Worm (Caenorhabditis elegans): Measurements from ENCODE around the gene B0302.4.
A peak's percentile ranks its signal among the peaks of the same experiment; 100 is the strongest.

The B0302.4 gene

DNA sequence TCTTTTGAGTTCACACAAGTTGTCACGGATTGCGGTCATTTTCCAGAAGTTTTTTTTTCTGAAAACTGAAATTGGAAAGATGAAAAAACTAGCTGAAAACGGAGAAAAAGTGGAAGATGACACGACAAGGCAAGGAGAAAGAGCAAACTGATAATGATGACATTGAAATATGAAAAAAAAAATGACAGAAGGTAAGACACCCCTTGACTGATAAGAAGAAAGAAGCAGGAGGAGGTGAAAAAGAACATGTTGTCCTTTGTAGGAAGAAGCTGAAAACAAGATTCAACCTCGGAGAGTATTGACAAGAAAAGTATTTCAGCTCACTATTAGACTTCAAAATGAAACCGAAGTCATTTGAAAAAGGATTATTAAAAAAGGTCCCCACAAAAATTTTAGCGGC is 18.5 kb upstream of the B0302.4 start, which contains the start of gene B0302.5:
TSS of gene B0302.5 (minus strand) at position 58 of the 400 bp plus-strand sequence.
- TF ChIP-seq unc-62 (GFP tag; optimal IDR thresholded peaks at IDR 0.05) = no peak
- TF ChIP-seq nhr-12 (tag; optimal IDR thresholded peaks at IDR 0.05) = no peak
- TF ChIP-seq blmp-1 (tag; optimal IDR thresholded peaks at IDR 0.05) = no peak
- TF ChIP-seq lin-32 (GFP tag; optimal IDR thresholded peaks at IDR 0.05) = no peak
- no peak for TF ChIP-seq M03D4.4 (tag; optimal IDR thresholded peaks at IDR 0.05)
- TF ChIP-seq ceh-39 (tag; optimal IDR thresholded peaks at IDR 0.05) = no peak
- TF ChIP-seq ceh-83 (GFP tag; optimal IDR thresholded peaks at IDR 0.05) = no peak
- no peak for TF ChIP-seq unc-120 (tag; optimal IDR thresholded peaks at IDR 0.05; ENCODE audit: poor library complexity, severe bottlenecking)
- TF ChIP-seq elt-1 (tag; optimal IDR thresholded peaks at IDR 0.05; ENCODE audit: borderline replicate concordance, insufficient read depth) = no peak
- TF ChIP-seq sem-2 (GFP tag; optimal IDR thresholded peaks at IDR 0.05) = no peak
- no peak for TF ChIP-seq unc-39 (tag; optimal IDR thresholded peaks at IDR 0.05)
- no peak for TF ChIP-seq tbx-8 (GFP tag; optimal IDR thresholded peaks at IDR 0.05)
- no peak for TF ChIP-seq elt-3 (tag; optimal IDR thresholded peaks at IDR 0.05)

DNA sequence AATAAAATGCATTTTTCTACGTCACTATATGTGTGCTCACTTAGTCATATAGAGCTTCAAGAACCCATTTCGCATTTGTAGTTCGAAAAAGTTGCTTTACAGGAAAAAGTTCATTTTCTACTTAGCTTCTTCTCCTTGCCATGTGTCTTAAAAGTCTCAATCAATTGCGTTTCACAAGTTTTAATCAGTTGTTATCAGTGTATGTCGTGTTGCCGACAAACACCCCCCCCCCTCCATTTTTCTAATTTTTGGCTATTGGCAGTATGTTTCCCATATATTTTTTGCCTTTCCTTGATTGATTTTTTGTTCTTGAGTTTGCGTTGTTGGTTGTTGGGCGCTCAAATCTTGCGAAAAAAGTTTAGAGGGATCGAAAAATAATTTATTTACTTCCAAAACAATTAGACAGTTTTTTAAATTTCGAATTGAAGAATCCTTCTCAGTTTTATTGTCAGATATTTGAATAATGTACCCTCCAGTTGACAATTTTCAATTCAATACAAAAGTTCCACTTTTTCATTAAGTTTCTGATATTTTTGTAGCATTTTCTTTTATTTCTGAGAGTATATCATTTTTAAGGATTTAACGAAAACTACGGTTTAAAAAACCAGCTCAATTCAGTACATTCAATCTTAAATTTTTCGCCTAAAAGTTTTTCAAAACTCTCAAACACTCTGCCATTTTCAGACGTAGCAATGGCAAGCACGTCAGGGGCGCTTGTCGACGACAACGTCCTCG is 9.3 kb upstream of the B0302.4 start, which contains the start of gene sid-3:
TSS of gene sid-3 (plus strand) at position 685 of the 735 bp plus-strand sequence.
- TF ChIP-seq M03D4.4 (tag; optimal IDR thresholded peaks at IDR 0.05) = no peak
- TF ChIP-seq mab-5 (tag; optimal IDR thresholded peaks at IDR 0.05) = no peak
- TF ChIP-seq ces-1 (GFP tag; optimal IDR thresholded peaks at IDR 0.05) = no peak
- no peak for TF ChIP-seq nhr-2 (tag; optimal IDR thresholded peaks at IDR 0.05)
- no peak for TF ChIP-seq drap-1 (GFP tag; optimal IDR thresholded peaks at IDR 0.05)
- TF ChIP-seq ceh-83 (GFP tag; optimal IDR thresholded peaks at IDR 0.05) = no peak
- no peak for TF ChIP-seq sptf-1 (tag; optimal IDR thresholded peaks at IDR 0.05)

DNA sequence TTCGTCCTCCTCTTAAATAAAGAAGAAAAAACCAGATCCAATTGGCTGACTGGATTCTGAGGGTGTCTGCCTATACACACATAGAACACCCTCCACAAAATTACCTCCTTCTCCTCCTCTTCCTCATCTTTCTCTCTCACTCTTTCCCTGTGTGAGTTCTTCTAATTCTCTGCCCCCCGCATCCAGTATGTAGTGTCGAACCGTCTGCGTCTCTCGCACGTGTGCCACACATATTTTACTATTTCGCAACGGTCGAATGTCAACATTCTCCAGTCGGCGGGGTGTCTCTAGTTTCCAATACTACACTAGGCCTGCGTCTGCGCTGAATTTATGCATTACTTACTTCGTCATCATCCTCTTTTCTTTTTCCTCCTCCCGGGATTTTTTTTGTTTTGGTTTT is 7.8 kb upstream of the B0302.4 start:
- TF ChIP-seq pha-4 (tag; optimal IDR thresholded peaks at IDR 0.05) (peak; percentile 92), sem-2 (GFP tag; optimal IDR thresholded peaks at IDR 0.05) (no peak), mep-1 (tag; optimal IDR thresholded peaks at IDR 0.05) (peak; percentile 59), lsy-2 (tag; optimal IDR thresholded peaks at IDR 0.05) (peak; percentile 38), ces-1 (GFP tag; optimal IDR thresholded peaks at IDR 0.05) (peak; percentile 69), unc-39 (tag; optimal IDR thresholded peaks at IDR 0.05) (no peak), lin-13 (tag; optimal IDR thresholded peaks at IDR 0.05) (peak; percentile 45), drap-1 (GFP tag; optimal IDR thresholded peaks at IDR 0.05) (peak; percentile 51), hlh-1 (tag; optimal IDR thresholded peaks at IDR 0.05) (peak; percentile 48), sptf-1 (tag; optimal IDR thresholded peaks at IDR 0.05) (peak; percentile 53), nhr-237 (tag; optimal IDR thresholded peaks at IDR 0.05) (peak; percentile 80), nhr-76 (tag; optimal IDR thresholded peaks at IDR 0.05) (no peak), snpc-4 (tag; optimal IDR thresholded peaks at IDR 0.05) (no peak), M03D4.4 (tag; optimal IDR thresholded peaks at IDR 0.05) (peak; percentile 1), elt-3 (tag; optimal IDR thresholded peaks at IDR 0.05) (peak; percentile 21), unc-120 (tag; optimal IDR thresholded peaks at IDR 0.05; ENCODE audit: poor library complexity, severe bottlenecking) (peak; percentile 52)

DNA sequence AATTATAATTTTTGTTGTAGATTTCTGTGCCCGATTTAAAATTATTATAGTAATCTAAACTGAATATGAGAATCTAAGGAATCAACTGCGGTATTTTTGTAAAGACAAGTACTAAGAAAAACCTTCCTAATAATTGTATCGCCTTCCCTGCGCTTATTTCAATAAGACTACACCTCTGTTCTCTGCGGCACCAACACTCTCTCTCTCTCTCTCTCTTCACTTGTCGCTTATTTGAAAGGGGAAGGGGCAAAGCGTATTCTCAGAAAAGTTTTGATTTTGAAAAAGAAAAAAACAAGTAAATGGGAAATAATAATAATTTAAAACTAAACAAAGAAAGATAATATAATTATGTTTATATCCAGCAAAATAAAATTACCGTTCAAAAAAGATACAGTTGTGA is 4.6 kb upstream of the B0302.4 start:
- peak; percentile 26 for TF ChIP-seq ceh-43 (GFP tag; optimal IDR thresholded peaks at IDR 0.05)
- peak; percentile 10 for TF ChIP-seq mab-5 (tag; optimal IDR thresholded peaks at IDR 0.05)
- TF ChIP-seq zip-8 (tag; optimal IDR thresholded peaks at IDR 0.05) = no peak
- peak; percentile 6 for TF ChIP-seq nhr-2 (tag; optimal IDR thresholded peaks at IDR 0.05)
- TF ChIP-seq ham-2 (GFP tag; optimal IDR thresholded peaks at IDR 0.05) = no peak
- TF ChIP-seq unc-120 (tag; optimal IDR thresholded peaks at IDR 0.05; ENCODE audit: poor library complexity, severe bottlenecking) = no peak
- TF ChIP-seq ces-1 (GFP tag; optimal IDR thresholded peaks at IDR 0.05) = peak; percentile 50
- TF ChIP-seq lsy-2 (tag; optimal IDR thresholded peaks at IDR 0.05) = peak; percentile 56
- TF ChIP-seq mls-2 (tag; optimal IDR thresholded peaks at IDR 0.05) = no peak
- TF ChIP-seq mep-1 (tag; optimal IDR thresholded peaks at IDR 0.05) = peak; percentile 61
- peak; percentile 19 for TF ChIP-seq cnd-1 (tag; optimal IDR thresholded peaks at IDR 0.05)
- TF ChIP-seq tbx-8 (GFP tag; optimal IDR thresholded peaks at IDR 0.05) = no peak
- TF ChIP-seq bed-3 (GFP tag; optimal IDR thresholded peaks at IDR 0.05) = no peak
- peak; percentile 9 for TF ChIP-seq drap-1 (GFP tag; optimal IDR thresholded peaks at IDR 0.05)
- no peak for TF ChIP-seq flh-1 (GFP tag; optimal IDR thresholded peaks at IDR 0.05)
- TF ChIP-seq hlh-1 (tag; optimal IDR thresholded peaks at IDR 0.05) = peak; percentile 3
- no peak for TF ChIP-seq blmp-1 (tag; optimal IDR thresholded peaks at IDR 0.05)
- peak; percentile 32 for TF ChIP-seq ceh-39 (tag; optimal IDR thresholded peaks at IDR 0.05)
- TF ChIP-seq unc-39 (tag; optimal IDR thresholded peaks at IDR 0.05) = no peak
- TF ChIP-seq nhr-237 (tag; optimal IDR thresholded peaks at IDR 0.05) = peak; percentile 89
- TF ChIP-seq M03D4.4 (tag; optimal IDR thresholded peaks at IDR 0.05) = peak; percentile 62
- no peak for TF ChIP-seq lin-13 (tag; optimal IDR thresholded peaks at IDR 0.05)
- TF ChIP-seq snpc-4 (tag; optimal IDR thresholded peaks at IDR 0.05) = no peak
- no peak for TF ChIP-seq nhr-12 (tag; optimal IDR thresholded peaks at IDR 0.05)
- TF ChIP-seq sptf-1 (tag; optimal IDR thresholded peaks at IDR 0.05) = peak; percentile 61
- peak; percentile 76 for TF ChIP-seq pha-4 (tag; optimal IDR thresholded peaks at IDR 0.05)
- no peak for TF ChIP-seq sem-2 (GFP tag; optimal IDR thresholded peaks at IDR 0.05)
- no peak for TF ChIP-seq ceh-83 (GFP tag; optimal IDR thresholded peaks at IDR 0.05)
- no peak for TF ChIP-seq unc-62 (GFP tag; optimal IDR thresholded peaks at IDR 0.05)
- TF ChIP-seq elt-3 (tag; optimal IDR thresholded peaks at IDR 0.05) = no peak
- no peak for TF ChIP-seq nhr-76 (tag; optimal IDR thresholded peaks at IDR 0.05)
- TF ChIP-seq ztf-11 (tag; optimal IDR thresholded peaks at IDR 0.05) = no peak
- TF ChIP-seq nhr-28 (tag; optimal IDR thresholded peaks at IDR 0.05) = no peak
- no peak for TF ChIP-seq lin-32 (GFP tag; optimal IDR thresholded peaks at IDR 0.05)
- TF ChIP-seq elt-1 (tag; optimal IDR thresholded peaks at IDR 0.05; ENCODE audit: borderline replicate concordance, insufficient read depth) = no peak

Measured in whole organism, mixed stage, embryonic.